Worm (Caenorhabditis elegans): Measurements from ENCODE around the gene ZC15.3.

DNA sequence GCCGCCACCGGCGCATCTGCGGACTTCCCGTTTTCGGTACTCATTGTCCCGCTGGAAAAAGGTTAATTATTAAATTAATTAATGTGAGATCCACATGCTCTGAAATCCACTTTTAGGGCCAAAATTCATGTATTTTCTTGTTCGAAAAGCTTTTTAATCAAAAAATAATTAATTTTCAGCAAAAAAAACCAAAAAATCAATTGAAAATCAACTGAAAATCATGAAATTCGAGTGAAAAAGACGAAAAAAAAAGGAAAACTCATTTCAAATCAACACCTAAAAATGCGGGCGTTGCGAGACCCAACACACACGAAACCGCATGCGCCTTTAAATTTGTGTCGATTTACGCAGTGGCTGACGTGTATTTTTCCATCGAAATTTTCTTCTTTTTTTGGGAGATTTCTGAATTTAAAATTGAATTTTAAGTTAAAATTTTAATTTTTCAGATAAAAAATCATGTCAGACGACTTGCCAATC is 33.7 kb upstream of the ZC15.3 start, which contains the start of the genes prmt-1 and cdkr-3:
- TF ChIP-seq lim-6 (tag; optimal IDR thresholded peaks at IDR 0.05) = no peak
- TF ChIP-seq nhr-11 (tag; optimal IDR thresholded peaks at IDR 0.05) = no peak
- TF ChIP-seq ztf-16 (tag; optimal IDR thresholded peaks at IDR 0.05) = no peak
- no peak for TF ChIP-seq zip-5 (tag; optimal IDR thresholded peaks at IDR 0.05)
- TF ChIP-seq T23F11.4 (GFP tag; optimal IDR thresholded peaks at IDR 0.05) = no peak

All from whole organism, late embryonic.